Worm (Caenorhabditis elegans) whole organism, dauer: ENCODE results near the gene pelo-1.

ENCODE experiments used
- unc-62 ChIP-seq: sonication (generic microtip); optimal IDR thresholded peaks from 2 replicates; lab custom pipeline; 2017; ENCODE audit warnings: missing biosample characterization, missing genetic modification reagents, missing genetic modification characterization

Gene pelo-1

DNA sequence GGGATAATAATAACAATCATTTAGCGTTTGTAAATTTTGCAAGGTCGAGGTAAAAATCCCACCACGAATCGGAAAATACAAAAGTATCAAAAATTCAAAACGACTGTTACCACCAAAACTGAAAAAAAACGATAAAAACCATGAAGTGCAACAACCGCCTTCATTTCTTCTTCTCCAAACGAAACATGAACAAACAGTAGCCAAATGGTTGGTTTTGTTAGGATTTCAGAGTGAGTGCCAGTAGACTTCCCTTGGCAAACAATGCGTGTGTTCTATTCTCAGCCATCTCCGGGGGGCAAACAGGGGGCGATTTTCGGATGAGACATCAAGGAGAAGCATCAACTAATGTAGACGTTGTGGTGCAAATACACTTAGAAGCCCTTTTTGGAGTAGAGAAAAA, 20.7 kb upstream of the pelo-1 start:
- TF ChIP-seq unc-62 (GFP tag; lab: Kevin White, UChicago): no peak

DNA sequence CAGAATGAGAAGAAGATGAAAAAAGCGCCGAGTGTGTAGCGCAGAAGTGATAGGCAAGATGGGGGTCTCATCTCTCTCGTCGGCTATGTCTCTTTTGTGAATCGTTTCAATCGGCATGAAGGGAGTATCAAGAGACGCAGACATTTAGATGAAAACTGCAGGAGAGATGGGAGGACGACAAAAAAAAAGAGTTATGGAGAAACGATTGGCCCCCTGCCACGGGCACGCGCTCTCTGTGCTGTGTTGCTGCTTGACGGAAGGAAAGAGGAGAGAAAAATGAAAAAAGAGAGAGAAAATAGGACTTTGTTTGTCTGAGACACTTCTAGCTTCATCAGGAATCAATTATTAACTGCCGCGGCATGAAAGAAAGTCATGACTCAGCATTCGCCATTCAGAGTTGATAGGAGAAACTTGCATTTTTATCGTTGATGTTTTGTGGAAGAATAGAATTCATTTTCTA, 19.7 kb upstream of the pelo-1 start:
- no peak for TF ChIP-seq unc-62 (GFP tag; lab: Kevin White, UChicago)

DNA sequence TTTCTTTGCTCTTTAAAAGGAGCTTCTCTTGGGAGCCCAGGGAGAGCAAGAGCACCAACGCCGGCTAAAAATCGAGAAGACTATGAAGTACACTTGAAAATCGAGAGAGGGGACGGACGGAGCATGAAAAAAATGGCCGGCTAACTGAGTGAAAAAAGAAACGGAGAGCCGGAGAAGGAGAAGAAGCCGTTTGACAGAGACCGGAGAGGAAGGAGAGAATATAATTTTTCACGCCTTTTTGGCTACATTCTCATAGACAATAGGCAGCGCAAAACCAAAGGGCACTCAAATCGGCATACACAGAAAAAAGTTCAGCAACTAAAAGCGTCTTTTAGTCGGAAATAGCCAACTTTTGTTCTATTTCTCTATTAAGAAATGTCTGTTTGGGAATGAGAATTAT, 17.5 kb upstream of the pelo-1 start:
- no peak for TF ChIP-seq unc-62 (GFP tag; lab: Kevin White, UChicago)

DNA sequence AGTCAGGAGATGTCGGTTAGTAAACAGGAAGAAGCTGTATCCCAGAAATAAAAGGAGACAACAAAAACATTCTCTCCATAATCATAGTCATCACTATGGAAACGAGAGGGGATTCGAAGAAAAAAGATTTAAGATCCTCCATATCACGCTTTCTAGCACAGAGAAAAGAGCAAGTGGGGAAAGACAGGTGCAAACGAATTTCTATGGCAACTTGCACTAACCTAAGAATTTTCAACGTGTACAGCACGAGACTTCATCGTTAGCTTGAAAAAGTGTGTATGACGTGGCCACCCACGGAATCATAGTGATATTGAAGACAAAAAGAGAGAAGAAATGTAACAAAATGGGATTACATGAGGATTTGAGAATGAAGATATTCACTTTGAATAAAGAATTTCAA, 16.8 kb upstream of the pelo-1 start:
- TF ChIP-seq unc-62 (GFP tag; lab: Kevin White, UChicago): no peak

DNA sequence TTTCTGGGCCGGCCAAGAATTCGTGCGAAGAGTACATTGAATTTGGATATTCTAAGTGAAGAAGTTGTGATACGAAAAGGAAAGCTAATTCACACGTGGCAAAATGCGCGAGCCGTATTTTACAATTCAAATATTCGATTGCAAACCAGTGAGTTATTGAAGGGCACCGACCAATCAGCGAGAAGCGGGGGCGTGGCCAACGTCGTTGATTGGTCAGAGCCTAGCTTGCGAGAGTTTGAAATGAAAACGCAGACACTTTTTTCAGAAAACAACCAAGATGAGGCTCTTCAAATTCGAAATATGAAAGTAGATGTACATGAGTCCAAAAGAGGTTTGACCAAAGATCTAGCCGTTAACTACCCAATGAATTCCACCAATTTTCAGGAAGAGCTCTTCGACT, 6.6 kb upstream of the pelo-1 start:
- TF ChIP-seq unc-62 (GFP tag; lab: Kevin White, UChicago): no peak

DNA sequence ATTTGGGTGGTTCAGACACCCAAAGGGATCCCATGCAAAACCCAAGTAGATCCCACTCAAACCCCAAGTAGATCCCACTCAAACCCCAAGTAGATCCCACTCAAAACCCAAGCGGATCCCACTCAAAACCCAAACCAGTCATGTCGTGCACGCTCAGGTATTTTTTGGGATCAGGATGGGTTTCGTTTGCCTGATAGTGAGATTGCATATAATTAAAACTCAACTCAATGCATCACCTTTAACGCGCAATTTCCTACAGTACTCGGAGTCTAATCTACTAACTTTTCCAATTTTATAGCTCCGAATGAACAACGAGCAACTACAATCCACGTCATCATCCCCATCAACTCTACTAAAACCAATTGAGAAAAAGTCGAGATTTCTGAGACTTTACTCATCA, 5.2 kb upstream of the pelo-1 start, which contains the start of gene phlp-2:
Gene phlp-2, plus strand, starts transcription at position 301 of the 400 bp plus-strand sequence.
- no peak for TF ChIP-seq unc-62 (GFP tag; lab: Kevin White, UChicago)

DNA sequence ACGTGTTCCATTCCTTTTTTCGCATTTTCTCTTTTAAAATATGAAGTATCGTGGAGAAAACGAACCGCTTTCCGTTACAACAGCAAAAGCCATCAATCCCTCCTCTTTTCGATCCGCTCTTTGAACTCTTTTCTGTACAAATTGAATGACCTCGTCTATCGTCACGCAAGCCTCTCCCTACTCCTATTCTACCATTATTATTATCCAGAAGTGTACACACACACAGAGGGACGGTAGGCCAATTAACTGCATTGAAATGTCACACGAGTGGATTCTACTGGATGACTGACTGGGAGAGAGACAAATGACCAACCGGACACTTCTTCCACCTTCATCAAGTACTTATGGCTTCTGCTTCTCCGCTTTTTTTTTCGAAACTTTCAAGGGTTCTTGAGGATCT, 4.2 kb upstream of the pelo-1 start:
- no peak for TF ChIP-seq unc-62 (GFP tag; lab: Kevin White, UChicago)

DNA sequence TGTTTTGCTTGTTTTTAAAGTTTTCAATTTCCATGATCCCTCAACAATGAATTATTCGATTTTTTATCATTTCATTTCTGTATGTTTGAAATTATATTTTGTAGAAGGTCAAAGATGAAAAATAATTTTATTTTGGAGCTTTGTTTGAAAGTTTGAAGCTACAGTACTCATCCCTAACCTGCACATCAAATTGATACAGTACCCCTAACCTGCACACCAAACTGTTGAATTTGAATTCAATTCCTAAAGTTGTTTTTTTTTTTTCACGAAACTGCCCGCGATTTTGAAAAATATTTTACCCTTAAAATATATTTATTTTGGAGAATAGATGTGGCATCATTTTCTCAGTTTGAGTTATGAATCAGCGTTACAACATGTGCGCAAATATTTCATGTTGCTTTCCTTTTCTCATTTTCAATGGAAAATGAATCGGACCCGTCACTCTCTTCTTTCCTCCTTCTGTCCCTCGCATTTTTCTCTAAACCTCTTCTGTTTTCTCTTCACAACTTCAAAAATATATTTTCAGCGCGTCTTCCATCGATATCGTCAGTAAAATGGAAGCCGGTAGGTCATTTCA, 1.8 kb upstream of the pelo-1 start, which contains the start of gene R74.8:
Gene R74.8, plus strand, starts transcription at position 527 of the 577 bp plus-strand sequence.
- no peak for TF ChIP-seq unc-62 (GFP tag; lab: Kevin White, UChicago)

DNA sequence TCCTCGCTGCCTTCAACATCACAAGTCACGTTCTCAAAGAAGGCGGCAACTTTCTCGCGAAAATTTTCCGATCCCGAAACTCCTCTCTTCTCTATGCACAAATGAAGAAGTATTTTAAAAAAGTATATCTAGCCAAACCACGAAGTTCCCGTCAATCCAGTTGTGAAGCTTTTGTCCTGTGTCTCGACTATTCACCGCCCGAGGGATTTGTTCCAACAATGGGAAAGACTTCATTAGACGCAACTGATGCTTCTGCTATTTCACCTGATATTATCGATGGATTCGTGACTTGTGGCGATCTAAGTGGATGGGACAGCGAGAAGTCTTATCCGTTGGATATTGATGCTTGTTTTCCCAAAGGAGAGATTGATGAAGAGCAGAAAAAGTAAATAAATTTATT, 942 bp upstream of the pelo-1 start:
- no peak for TF ChIP-seq unc-62 (GFP tag; lab: Kevin White, UChicago)

DNA sequence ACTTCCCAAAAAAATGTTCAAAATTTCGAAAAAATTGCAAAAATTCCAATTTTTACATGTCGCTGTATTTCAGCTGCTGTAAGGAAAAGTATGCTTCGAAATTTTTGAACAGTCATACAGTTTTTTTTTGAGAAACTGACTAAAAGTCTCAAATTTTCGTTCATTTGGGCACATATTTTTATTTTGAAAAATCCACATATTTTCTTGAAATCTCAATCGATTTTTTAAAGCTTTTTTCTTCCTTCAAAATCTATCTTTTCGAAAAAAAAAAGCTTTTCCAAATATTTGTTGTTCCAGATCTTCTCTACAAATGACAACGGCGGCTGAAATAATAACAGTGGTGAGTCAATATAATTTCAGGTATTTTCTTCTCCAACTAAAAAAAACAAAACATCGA, 7.0 kb downstream of the pelo-1 start, which contains the start of gene asd-1:
Gene asd-1, plus strand, starts transcription at position 298 of the 397 bp plus-strand sequence.
- no peak for TF ChIP-seq unc-62 (GFP tag; lab: Kevin White, UChicago)

DNA sequence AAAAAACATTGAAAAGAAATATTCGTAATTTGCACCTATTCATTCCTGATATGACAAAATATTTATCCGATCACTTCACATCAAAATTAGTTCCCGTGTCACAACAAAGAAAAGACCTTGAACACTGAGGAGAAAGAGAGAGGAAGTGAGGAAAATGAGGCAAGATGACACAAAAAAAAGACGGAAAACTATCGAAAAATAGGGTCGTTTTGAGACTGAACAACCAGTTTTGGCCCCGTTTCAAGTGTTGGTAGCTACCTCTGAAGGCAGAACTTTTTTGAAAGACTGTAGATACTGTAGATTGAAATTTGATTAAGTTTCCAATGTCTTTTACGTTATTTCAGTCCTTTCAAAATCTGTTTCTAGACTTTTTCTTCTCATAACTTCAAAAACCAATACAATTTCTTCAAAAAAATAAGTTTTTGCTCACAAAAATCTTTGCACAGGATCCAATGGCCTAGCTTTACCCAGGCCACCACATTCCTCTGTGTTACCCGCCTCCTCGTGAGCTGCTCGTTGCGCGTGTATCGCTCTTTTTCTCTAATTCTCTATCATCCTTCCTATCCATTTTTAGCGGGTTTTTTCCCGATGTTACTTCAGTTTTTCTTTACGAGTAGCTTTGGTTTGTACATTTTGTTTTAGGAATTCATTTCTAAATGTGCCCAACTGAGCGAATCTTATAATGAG, 7.6 kb downstream of the pelo-1 start:
- TF ChIP-seq unc-62 (GFP tag; lab: Kevin White, UChicago): no peak

DNA sequence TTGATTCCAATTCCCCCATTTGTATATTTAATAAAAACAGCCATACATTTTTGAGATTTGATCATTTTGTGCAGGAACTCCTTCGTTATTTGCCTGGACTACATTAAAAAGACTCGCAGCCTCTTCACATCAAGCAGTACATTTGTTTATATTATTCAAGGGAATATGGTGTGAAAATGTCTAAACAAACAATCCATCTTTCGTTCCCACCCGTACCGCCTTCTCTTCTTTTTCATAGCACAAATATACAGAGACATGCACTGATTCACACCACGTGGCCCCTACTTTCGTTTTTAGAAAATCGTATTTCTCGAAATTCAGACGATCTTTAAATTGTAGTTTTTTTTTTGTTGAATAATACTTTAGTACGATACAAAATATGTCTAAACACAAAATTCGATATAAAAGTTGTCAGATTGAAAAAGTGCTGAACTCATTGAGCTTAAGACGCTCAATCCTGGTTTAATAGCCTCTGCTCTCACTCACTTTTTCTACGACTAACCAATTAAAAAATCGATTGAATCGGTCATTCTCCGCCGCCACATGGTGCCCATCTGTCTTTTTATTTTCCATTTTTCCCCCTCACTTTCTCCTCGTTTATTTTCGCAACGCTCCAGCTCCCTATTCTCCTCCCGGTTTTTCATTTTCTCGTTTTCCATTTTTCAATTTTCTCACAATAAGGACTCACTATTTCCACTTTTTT, 8.6 kb downstream of the pelo-1 start:
- TF ChIP-seq unc-62 (GFP tag; lab: Kevin White, UChicago): no peak

DNA sequence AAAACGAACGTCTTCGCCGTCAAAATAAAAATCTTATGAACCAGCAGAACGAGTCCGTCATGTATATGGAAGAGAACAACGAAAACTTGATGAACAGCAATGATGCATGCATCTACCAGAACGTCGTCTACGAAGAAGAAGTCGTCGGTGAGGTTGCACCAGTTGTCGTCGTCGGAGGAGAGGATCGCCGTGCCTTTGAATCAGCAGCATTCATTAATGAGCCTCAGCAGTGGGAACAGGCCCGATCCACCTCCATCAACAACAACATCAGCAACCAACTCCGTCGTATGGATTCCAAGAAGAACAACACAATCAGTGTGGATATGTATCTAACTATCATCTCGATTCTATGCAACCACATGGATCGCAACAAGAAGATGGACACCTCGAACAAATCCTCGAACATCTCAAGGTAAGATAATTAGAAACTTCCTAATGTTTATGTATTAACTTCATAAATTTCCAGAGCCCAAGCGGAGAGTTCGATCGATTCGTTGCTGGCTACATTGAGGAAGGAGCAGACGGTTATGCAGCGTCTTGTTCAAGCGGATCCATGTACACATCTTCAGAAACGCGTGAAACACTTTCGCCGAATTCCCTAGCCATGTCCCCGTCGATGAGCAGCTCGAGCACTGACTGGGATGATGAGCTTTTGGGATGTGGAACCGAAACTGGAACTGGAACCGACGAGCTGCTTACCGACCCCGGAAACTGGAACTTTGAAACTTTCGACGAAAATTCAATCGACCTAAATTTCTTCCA, 9.5 kb downstream of the pelo-1 start:
- no peak for TF ChIP-seq unc-62 (GFP tag; lab: Kevin White, UChicago)

DNA sequence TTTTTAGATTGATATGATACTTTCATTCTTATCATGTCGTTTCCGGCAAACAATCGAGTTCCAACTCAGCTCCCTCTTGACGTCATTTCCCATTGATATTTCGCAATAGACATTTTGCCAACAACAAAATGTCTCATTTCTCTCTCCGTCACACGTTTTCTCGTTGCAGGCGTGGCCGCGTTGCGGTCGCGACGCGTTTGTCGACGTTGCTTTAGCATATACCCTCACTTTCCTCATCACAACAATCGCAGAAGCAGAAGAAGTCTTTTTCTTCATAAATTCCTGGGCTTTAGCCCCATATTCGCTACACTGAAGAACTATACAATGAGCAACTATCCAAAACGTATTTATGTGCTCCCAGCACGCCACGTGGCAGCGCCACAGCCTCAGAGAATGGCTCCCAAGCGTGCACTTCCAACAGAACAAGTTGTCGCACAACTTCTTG, 10.3 kb downstream of the pelo-1 start, which contains the start of gene xbp-1:
Gene xbp-1, plus strand, starts transcription at position 151 of the 445 bp plus-strand sequence.
- no peak for TF ChIP-seq unc-62 (GFP tag; lab: Kevin White, UChicago)

DNA sequence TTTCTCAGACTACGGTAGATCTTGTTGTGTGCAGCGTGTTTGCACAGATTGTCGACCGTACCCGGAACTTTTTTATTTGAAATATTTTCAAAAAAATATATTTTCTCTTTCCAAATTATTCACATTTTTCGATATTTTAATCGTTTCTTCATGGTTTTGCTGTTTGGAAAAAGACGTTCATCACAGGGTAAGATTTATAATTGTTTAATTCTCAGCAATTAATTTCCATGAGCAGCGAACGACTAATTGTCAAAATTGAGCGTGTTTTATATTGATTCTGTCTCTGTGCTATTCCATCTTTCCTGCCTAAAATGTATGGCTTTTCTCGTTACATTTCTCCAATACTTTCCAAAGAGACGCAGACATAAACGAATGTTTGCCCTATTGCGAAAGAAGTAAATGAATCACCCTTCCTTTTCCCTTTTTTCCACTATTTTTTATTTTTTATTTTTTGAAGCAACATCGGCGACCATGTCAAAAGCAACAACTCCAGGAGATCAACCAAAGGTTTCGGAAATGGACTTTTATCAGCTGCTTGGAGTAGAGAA, 12.9 kb downstream of the pelo-1 start, which contains the start of gene dnj-16:
Gene dnj-16, plus strand, starts transcription at position 51 of the 548 bp plus-strand sequence.
- TF ChIP-seq unc-62 (GFP tag; lab: Kevin White, UChicago): no peak
